Worm (Caenorhabditis elegans): ENCODE data around the gene B0563.6.

- TF ChIP-seq ztf-6 (GFP tag; IDR thresholded peaks at IDR 0.05) = no peak
- TF ChIP-seq rcor-1 (GFP tag; IDR thresholded peaks at IDR 0.05) = no peak
- TF ChIP-seq cebp-2 (GFP tag; IDR thresholded peaks at IDR 0.05) = no peak
- TF ChIP-seq ets-4 (GFP tag; optimal IDR thresholded peaks at IDR 0.05) = no peak
- no peak for TF ChIP-seq sea-2 (GFP tag; IDR thresholded peaks at IDR 0.05)
- TF ChIP-seq Y95B8A.8 (GFP tag; IDR thresholded peaks at IDR 0.05) = no peak
- no peak for TF ChIP-seq D2030.7 (GFP tag; IDR thresholded peaks at IDR 0.05)
- TF ChIP-seq snpc-1.1 (tag; optimal IDR thresholded peaks at IDR 0.05; ENCODE audit: insufficient read depth) = no peak
- TF ChIP-seq unc-62 (GFP tag; optimal IDR thresholded peaks at IDR 0.05) = no peak
- no peak for TF ChIP-seq hrde-1 (tag; optimal IDR thresholded peaks at IDR 0.05; ENCODE audit: borderline replicate concordance)
- TF ChIP-seq T26A5.8 (tag; optimal IDR thresholded peaks at IDR 0.05) = no peak
- TF ChIP-seq snpc-4 (GFP tag; optimal IDR thresholded peaks at IDR 0.05) = no peak
- TF ChIP-seq snpc-4 (tag; optimal IDR thresholded peaks at IDR 0.05) = no peak
- no peak for TF ChIP-seq egl-18 (GFP tag; IDR thresholded peaks at IDR 0.05)
- no peak for TF ChIP-seq bed-1 (GFP tag; IDR thresholded peaks at IDR 0.05)
These were observed 48.9 kb upstream of the B0563.6 start for ce11 chrX:9088620-9089019.
